Worm (Caenorhabditis elegans) whole organism, midembryonic: ENCODE measurements around the gene ZC239.15.

Source experiments
- T22C8.4 ChIP-seq: fragments of 200-800 bp; sonication (Bioruptor generic); IDR thresholded peaks from 2 replicates; pipeline ENCODE4 v1.3.6; 2022; ENCODE audit warnings: missing genetic modification characterization, missing compliant biosample characterization
- cog-1 ChIP-seq: sonication (generic microtip); optimal IDR thresholded peaks from 2 replicates; lab custom pipeline; 2016; ENCODE audit warnings: missing genetic modification characterization, missing compliant biosample characterization
- flt-1 ChIP-seq: fragments of 200-800 bp; sonication (Bioruptor generic); IDR thresholded peaks from 2 replicates; pipeline ENCODE4 v1.3.6; 2022; ENCODE audit warnings: missing genetic modification characterization, missing compliant biosample characterization
- klf-2 ChIP-seq: fragments of 200-800 bp; sonication (Bioruptor generic); conservative IDR thresholded peaks from 2 replicates; pipeline ENCODE4 v1.3.6; 2022; ENCODE audit warnings: missing genetic modification reagents, missing genetic modification characterization, missing compliant biosample characterization
- med-1 ChIP-seq: sonication (generic microtip); optimal IDR thresholded peaks from 2 replicates; lab custom pipeline; 2017; ENCODE audit warnings: missing genetic modification characterization, mild to moderate bottlenecking, missing compliant biosample characterization, antibody characterized with exemption, missing genetic modification reagents; ENCODE audit not compliant: insufficient read depth
- ref-1 ChIP-seq: fragments of 200-800 bp; sonication (Bioruptor generic); conservative IDR thresholded peaks from 2 replicates; pipeline ENCODE4 v1.3.6; 2022; ENCODE audit warnings: missing genetic modification reagents, missing genetic modification characterization, missing compliant biosample characterization
- tab-1 ChIP-seq: fragments of 200-800 bp; sonication (Bioruptor generic); IDR thresholded peaks from 2 replicates; pipeline ENCODE4 v1.3.6; 2022; ENCODE audit warnings: missing genetic modification characterization, missing compliant biosample characterization
- ztf-23 ChIP-seq: fragments of 200-800 bp; sonication (Bioruptor generic); IDR thresholded peaks from 2 replicates; pipeline ENCODE4 v1.3.6; 2022; ENCODE audit warnings: missing genetic modification reagents, missing genetic modification characterization, missing compliant biosample characterization
- ztf-29 ChIP-seq: fragments of 200-800 bp; sonication (Bioruptor generic); IDR thresholded peaks from 2 replicates; pipeline ENCODE4 v1.3.6; 2022; ENCODE audit warnings: missing genetic modification reagents, missing genetic modification characterization, missing compliant biosample characterization

The ZC239.15 gene

ce11 chrII:3249406-3249805 is 24.9 kb upstream of the ZC239.15 start, which contains the start of gene clec-124:
TSS of gene clec-124 (plus strand) at chrII:3249706.
- TF ChIP-seq med-1 (no peak), T22C8.4 (no peak), klf-2 (GFP tag; lab: Robert Waterston, UW) (no peak), ztf-29 (no peak), flt-1 (GFP tag; lab: Robert Waterston, UW) (no peak)

ce11 chrII:3248043-3248718 is 23.6 kb upstream of the ZC239.15 start, which contains the start of the genes fbxc-50 and C17F4.2:
TSS of gene fbxc-50 (minus strand) at chrII:3248123.
TSS of gene C17F4.2 (plus strand) at chrII:3248668.
- TF ChIP-seq T22C8.4 (0 out of 2 replicates have a peak, but pooled peaks have one; percentile 36), ztf-29 (no peak)

ce11 chrII:3247556-3247955 is 23.0 kb upstream of the ZC239.15 start:
- TF ChIP-seq T22C8.4 (no peak), flt-1 (GFP tag; lab: Robert Waterston, UW) (no peak), tab-1 (no peak), cog-1 (tag; lab: Kevin White, UChicago) (no peak), ztf-23 (GFP tag; lab: Robert Waterston, UW) (no peak), med-1 (no peak), ref-1 (GFP tag; lab: Robert Waterston, UW) (no peak), klf-2 (GFP tag; lab: Robert Waterston, UW) (no peak), ztf-29 (no peak)

ce11 chrII:3245836-3246235 is 21.3 kb upstream of the ZC239.15 start, which contains the start of gene C17F4.7:
TSS of gene C17F4.7 (minus strand) at chrII:3246015.
- TF ChIP-seq ref-1 (GFP tag; lab: Robert Waterston, UW) (no peak), T22C8.4 (no peak), med-1 (no peak), flt-1 (GFP tag; lab: Robert Waterston, UW) (no peak), ztf-29 (no peak)

- TF ChIP-seq cog-1 (tag; lab: Kevin White, UChicago): no peak
- no peak for TF ChIP-seq klf-2 (GFP tag; lab: Robert Waterston, UW)
- no peak for TF ChIP-seq ztf-23 (GFP tag; lab: Robert Waterston, UW)
- no peak for TF ChIP-seq ref-1 (GFP tag; lab: Robert Waterston, UW)
- TF ChIP-seq tab-1: no peak
- TF ChIP-seq T22C8.4: no peak
- no peak for TF ChIP-seq med-1
These were observed 20.2 kb upstream of the ZC239.15 start for ce11 chrII:3244758-3245157.

ce11 chrII:3244070-3244469 is 19.5 kb upstream of the ZC239.15 start, which contains the start of gene C17F4.12:
TSS of gene C17F4.12 (minus strand) at chrII:3244170.
- TF ChIP-seq tab-1: no peak
- no peak for TF ChIP-seq cog-1 (tag; lab: Kevin White, UChicago)
- TF ChIP-seq ref-1 (GFP tag; lab: Robert Waterston, UW): no peak
- TF ChIP-seq flt-1 (GFP tag; lab: Robert Waterston, UW): no peak
- TF ChIP-seq med-1: no peak
- TF ChIP-seq ztf-29: no peak
- no peak for TF ChIP-seq klf-2 (GFP tag; lab: Robert Waterston, UW)
- TF ChIP-seq ztf-23 (GFP tag; lab: Robert Waterston, UW): no peak
- no peak for TF ChIP-seq T22C8.4

- no peak for TF ChIP-seq tab-1
- no peak for TF ChIP-seq ztf-23 (GFP tag; lab: Robert Waterston, UW)
- TF ChIP-seq flt-1 (GFP tag; lab: Robert Waterston, UW): no peak
- TF ChIP-seq med-1: no peak
- TF ChIP-seq cog-1 (tag; lab: Kevin White, UChicago): no peak
- no peak for TF ChIP-seq ref-1 (GFP tag; lab: Robert Waterston, UW)
- no peak for TF ChIP-seq klf-2 (GFP tag; lab: Robert Waterston, UW)
- no peak for TF ChIP-seq ztf-29
- TF ChIP-seq T22C8.4: no peak
These were observed 17.3 kb upstream of the ZC239.15 start for ce11 chrII:3241842-3242241.

ce11 chrII:3240207-3240606 is 15.7 kb upstream of the ZC239.15 start, which contains the start of gene C17F4.3:
TSS of gene C17F4.3 (plus strand) at chrII:3240507.
- TF ChIP-seq ztf-23 (GFP tag; lab: Robert Waterston, UW) (no peak), ztf-29 (no peak), flt-1 (GFP tag; lab: Robert Waterston, UW) (no peak)

ce11 chrII:3237038-3237521 is 12.5 kb upstream of the ZC239.15 start, which contains the start of the genes srz-67 and C17F4.11:
TSS of gene srz-67 (minus strand) at chrII:3237138.
TSS of gene C17F4.11 (plus strand) at chrII:3237471.
- no peak for TF ChIP-seq klf-2 (GFP tag; lab: Robert Waterston, UW)
- no peak for TF ChIP-seq cog-1 (tag; lab: Kevin White, UChicago)
- TF ChIP-seq ref-1 (GFP tag; lab: Robert Waterston, UW): no peak

ce11 chrII:3234725-3235124 is 10.2 kb upstream of the ZC239.15 start, which contains the start of gene C17F4.8:
TSS of gene C17F4.8 (minus strand) at chrII:3234825.
- no peak for TF ChIP-seq klf-2 (GFP tag; lab: Robert Waterston, UW)

ce11 chrII:3230422-3230821 is 5.9 kb upstream of the ZC239.15 start, which contains the start of gene srh-297:
TSS of gene srh-297 (minus strand) at chrII:3230522.
- no peak for TF ChIP-seq ztf-29
